Worm (Caenorhabditis elegans) whole organism, young adult: ENCODE data around the gene lido-17.

ENCODE experiments used
- B0035.1 ChIP-seq: sonication (generic microtip); optimal IDR thresholded peaks from 2 replicates; lab custom pipeline; 2016; ENCODE audit warnings: missing genetic modification characterization, mild to moderate bottlenecking, missing compliant biosample characterization, missing genotype, missing genetic modification reagents
- B0261.1 ChIP-seq: sonication (generic microtip); optimal IDR thresholded peaks from 2 replicates; lab custom pipeline; 2016; ENCODE audit warnings: mild to moderate bottlenecking, missing genetic modification characterization, moderate library complexity, missing compliant biosample characterization
- C06A6.2 ChIP-seq: fragments of 200-800 bp; sonication (Bioruptor generic); conservative IDR thresholded peaks from 2 replicates; pipeline ENCODE4 v1.3.6; 2022; ENCODE audit warnings: missing genetic modification characterization, missing compliant biosample characterization
- F22D6.2 ChIP-seq: sonication (generic microtip); optimal IDR thresholded peaks from 2 replicates; lab custom pipeline; 2016; ENCODE audit warnings: mild to moderate bottlenecking, missing genetic modification characterization, missing compliant biosample characterization
- F52B5.7 ChIP-seq: sonication (generic microtip); optimal IDR thresholded peaks from 2 replicates; lab custom pipeline; 2016; ENCODE audit warnings: mild to moderate bottlenecking, missing genetic modification characterization, missing compliant biosample characterization
- F55B11.4 ChIP-seq: sonication (generic microtip); optimal IDR thresholded peaks from 2 replicates; lab custom pipeline; 2016; ENCODE audit warnings: missing compliant biosample characterization, missing genetic modification characterization, borderline replicate concordance; ENCODE audit not compliant: insufficient read depth
- F57C9.4 ChIP-seq: sonication (generic microtip); optimal IDR thresholded peaks from 2 replicates; lab custom pipeline; 2017; ENCODE audit warnings: mild to moderate bottlenecking, missing genetic modification characterization, missing compliant biosample characterization
- K11D2.4 ChIP-seq: fragments of 200-800 bp; sonication (Bioruptor generic); IDR thresholded peaks from 2 replicates; pipeline ENCODE4 v1.3.6; 2022; ENCODE audit warnings: missing genetic modification reagents, missing genetic modification characterization, missing compliant biosample characterization
- K12H6.12 ChIP-seq: fragments of 200-800 bp; sonication (Bioruptor generic); optimal IDR thresholded peaks from 2 replicates; lab custom pipeline; 2018; ENCODE audit warnings: mild to moderate bottlenecking, missing genetic modification characterization, missing compliant biosample characterization
- Y53G8AR.9 ChIP-seq: fragments of 200-800 bp; sonication (Bioruptor generic); conservative IDR thresholded peaks from 2 replicates; pipeline ENCODE4 v1.3.6; 2022; ENCODE audit warnings: missing genetic modification reagents, missing genetic modification characterization, missing compliant biosample characterization
- Y95B8A.8 ChIP-seq: fragments of 200-800 bp; sonication (Bioruptor generic); IDR thresholded peaks from 2 replicates; pipeline ENCODE4 v1.3.6; 2022; ENCODE audit warnings: missing genetic modification reagents, missing genetic modification characterization, missing compliant biosample characterization
- ZK185.1 ChIP-seq: sonication (generic microtip); optimal IDR thresholded peaks from 2 replicates; lab custom pipeline; 2016; ENCODE audit warnings: mild to moderate bottlenecking, missing genetic modification characterization, missing compliant biosample characterization; ENCODE audit not compliant: poor library complexity, severe bottlenecking
- aptf-3 ChIP-seq: fragments of 200-800 bp; sonication (Bioruptor generic); IDR thresholded peaks from 2 replicates; pipeline ENCODE4 v1.3.6; 2022; ENCODE audit warnings: missing genetic modification characterization, missing compliant biosample characterization
- athp-1 ChIP-seq: sonication (generic microtip); optimal IDR thresholded peaks from 2 replicates; lab custom pipeline; 2017; ENCODE audit warnings: mild to moderate bottlenecking, missing genetic modification characterization, missing compliant biosample characterization
- attf-6 ChIP-seq: fragments of 200-800 bp; sonication (Bioruptor generic); IDR thresholded peaks from 2 replicates; pipeline ENCODE4 v1.3.6; 2022; ENCODE audit warnings: missing genetic modification reagents, missing genetic modification characterization, missing compliant biosample characterization
- ceh-91 ChIP-seq: fragments of 200-800 bp; sonication (Bioruptor generic); IDR thresholded peaks from 2 replicates; pipeline ENCODE4 v1.3.6; 2022; ENCODE audit warnings: missing genetic modification reagents, missing genetic modification characterization, missing compliant biosample characterization
- die-1 ChIP-seq: sonication (generic microtip); optimal IDR thresholded peaks from 2 replicates; lab custom pipeline; 2016; ENCODE audit warnings: missing genotype, mild to moderate bottlenecking, missing genetic modification characterization, missing compliant biosample characterization
- ets-4 ChIP-seq: fragments of 200-800 bp; sonication (Bioruptor generic); optimal IDR thresholded peaks from 2 replicates; lab custom pipeline; 2018; ENCODE audit warnings: mild to moderate bottlenecking, missing genetic modification characterization, missing compliant biosample characterization
- hlh-26 ChIP-seq: fragments of 200-800 bp; sonication (Bioruptor generic); conservative IDR thresholded peaks from 2 replicates; pipeline ENCODE4 v1.3.6; 2022; ENCODE audit warnings: missing genetic modification reagents, missing genetic modification characterization, missing compliant biosample characterization
- hrde-1 ChIP-seq: sonication (generic microtip); optimal IDR thresholded peaks from 2 replicates; lab custom pipeline; 2016; ENCODE audit warnings: missing genetic modification characterization, mild to moderate bottlenecking, missing compliant biosample characterization, moderate library complexity, missing genotype, missing genetic modification reagents, borderline replicate concordance
- lag-1 ChIP-seq: fragments of 200-800 bp; sonication (Bioruptor generic); IDR thresholded peaks from 2 replicates; pipeline ENCODE4 v1.3.6; 2022; ENCODE audit warnings: missing genetic modification reagents, missing genetic modification characterization, missing compliant biosample characterization
- lin-35 ChIP-seq, 3 experiments: fragments of 150-350 bp in 2 of 3; sonication (generic microtip) in 1 of 3; optimal IDR thresholded peaks; 2 replicates each; lab custom pipeline; 2014 to 2018; ENCODE audit warnings: missing biosample characterization in 3 of 3, missing genetic modification characterization in 3 of 3, missing genetic modification reagents in 3 of 3
- lin-54 ChIP-seq: fragments of 200-800 bp; sonication (Bioruptor generic); optimal IDR thresholded peaks from 2 replicates; lab custom pipeline; 2018; ENCODE audit warnings: mild to moderate bottlenecking, missing genetic modification characterization, missing compliant biosample characterization
- madf-10 ChIP-seq: sonication (generic microtip); optimal IDR thresholded peaks from 2 replicates; lab custom pipeline; 2016; ENCODE audit warnings: mild to moderate bottlenecking, missing genetic modification characterization, missing compliant biosample characterization
- madf-8 ChIP-seq: fragments of 200-800 bp; sonication (Bioruptor generic); conservative IDR thresholded peaks from 2 replicates; pipeline ENCODE4 v1.3.6; 2022; ENCODE audit warnings: missing genetic modification reagents, missing genetic modification characterization, missing compliant biosample characterization
- mcd-1 ChIP-seq: fragments of 200-800 bp; sonication (Bioruptor generic); IDR thresholded peaks from 2 replicates; pipeline ENCODE4 v1.3.6; 2022; ENCODE audit warnings: missing genetic modification reagents, missing genetic modification characterization, missing compliant biosample characterization
- mxl-1 ChIP-seq: sonication (generic microtip); optimal IDR thresholded peaks from 2 replicates; lab custom pipeline; 2016; ENCODE audit warnings: missing genetic modification characterization, missing compliant biosample characterization
- nfya-1 ChIP-seq: sonication (generic microtip); optimal IDR thresholded peaks from 2 replicates; lab custom pipeline; 2017; ENCODE audit warnings: antibody characterized with exemption, missing compliant biosample characterization, missing genetic modification characterization, borderline replicate concordance; ENCODE audit not compliant: insufficient read depth
- nfyb-1 ChIP-seq: fragments of 200-800 bp; sonication (Bioruptor generic); IDR thresholded peaks from 2 replicates; pipeline ENCODE4 v1.3.6; 2022; ENCODE audit warnings: missing genetic modification reagents, missing genetic modification characterization, missing compliant biosample characterization
- nhr-27 ChIP-seq: fragments of 200-800 bp; sonication (Bioruptor generic); optimal IDR thresholded peaks from 2 replicates; lab custom pipeline; 2018; ENCODE audit warnings: mild to moderate bottlenecking, missing genetic modification characterization, moderate library complexity, missing compliant biosample characterization
- rpc-1 ChIP-seq, 2 experiments: fragments of 150-350 bp in 1 of 2; sonication (generic microtip) in 1 of 2; optimal IDR thresholded peaks; 2 replicates each; lab custom pipeline; 2014 to 2018; ENCODE audit warnings: missing biosample characterization in 1 of 2, missing genetic modification characterization in 1 of 2, missing genetic modification reagents in 1 of 2, missing genotype in 1 of 2
- sdz-38 ChIP-seq: sonication (generic microtip); optimal IDR thresholded peaks from 2 replicates; lab custom pipeline; 2016; ENCODE audit warnings: missing genotype, missing genetic modification characterization, missing compliant biosample characterization
- snpc-4 ChIP-seq, 5 experiments: fragments of 150-350 bp in 1 of 5; sonication (generic microtip) in 4 of 5; optimal IDR thresholded peaks; 2 replicates each; lab custom pipeline; 2014 to 2018; ENCODE audit warnings: missing genetic modification characterization in 5 of 5, missing biosample characterization in 3 of 5, antibody characterized with exemption in 2 of 5, mild to moderate bottlenecking in 2 of 5, missing compliant biosample characterization in 2 of 5, missing genotype in 2 of 5, moderate library complexity in 2 of 5, missing genetic modification reagents in 1 of 5
- somi-1 ChIP-seq: fragments of 200-800 bp; sonication (Bioruptor generic); optimal IDR thresholded peaks from 2 replicates; lab custom pipeline; 2018; ENCODE audit warnings: mild to moderate bottlenecking, missing genetic modification characterization, missing compliant biosample characterization
- tbx-9 ChIP-seq: sonication (generic microtip); optimal IDR thresholded peaks from 2 replicates; lab custom pipeline; 2016; ENCODE audit warnings: borderline replicate concordance, missing genetic modification characterization, inconsistent platforms, missing compliant biosample characterization
- tlf-1 ChIP-seq: fragments of 200-800 bp; sonication (Bioruptor generic); optimal IDR thresholded peaks from 2 replicates; lab custom pipeline; 2018; ENCODE audit warnings: mild to moderate bottlenecking, missing genetic modification characterization, missing compliant biosample characterization
- unc-62 ChIP-seq: fragments of 150-350 bp; optimal IDR thresholded peaks from 2 replicates; lab custom pipeline; 2014; ENCODE audit warnings: missing biosample characterization, missing genetic modification reagents, missing genetic modification characterization
- xnd-1 ChIP-seq: sonication (generic microtip); optimal IDR thresholded peaks from 2 replicates; lab custom pipeline; 2016; ENCODE audit warnings: missing genotype, missing genetic modification reagents, missing genetic modification characterization, missing compliant biosample characterization
- zfh-2 ChIP-seq: fragments of 200-800 bp; sonication (Bioruptor generic); conservative IDR thresholded peaks from 2 replicates; pipeline ENCODE4 v1.3.6; 2022; ENCODE audit warnings: missing genetic modification reagents, missing genetic modification characterization, missing compliant biosample characterization

Gene lido-17

ce11 chrII:9392724-9393123, at the start of gene lido-17:
Gene lido-17, minus strand, starts transcription at chrII:9392824.
- TF ChIP-seq zfh-2 (GFP tag; lab: Robert Waterston, UW) (no peak), B0261.1 (tag; lab: Kevin White, UChicago) (no peak), unc-62 (GFP tag; lab: Kevin White, UChicago) (no peak), hrde-1 (tag; lab: Kevin White, UChicago) (no peak), nhr-27 (tag; lab: Kevin White, UChicago) (no peak), lin-54 (GFP tag; lab: Kevin White, UChicago) (no peak), xnd-1 (tag; lab: Kevin White, UChicago) (no peak), hlh-26 (GFP tag; lab: Robert Waterston, UW) (no peak), F52B5.7 (tag; lab: Kevin White, UChicago) (no peak), tlf-1 (no peak), K12H6.12 (tag; lab: Kevin White, UChicago) (no peak), athp-1 (tag; lab: Kevin White, UChicago) (no peak), F57C9.4 (tag; lab: Kevin White, UChicago) (no peak), die-1 (tag; lab: Kevin White, UChicago) (no peak), mxl-1 (no peak), madf-8 (GFP tag; lab: Robert Waterston, UW) (no peak), attf-6 (GFP tag; lab: Robert Waterston, UW) (no peak), sdz-38 (tag; lab: Kevin White, UChicago) (no peak), ets-4 (GFP tag; lab: Kevin White, UChicago) (no peak), lag-1 (GFP tag; lab: Robert Waterston, UW) (no peak)

ce11 chrII:9441838-9442237, 49.2 kb upstream of the lido-17 start, which contains the start of gene chil-16:
Gene chil-16, minus strand, starts transcription at chrII:9441938.
- TF ChIP-seq somi-1 (GFP tag; lab: Kevin White, UChicago) (no peak), ceh-91 (GFP tag; lab: Robert Waterston, UW) (no peak), lin-35 (GFP tag; optimal IDR thresholded peaks at IDR 0.05; lab: Kevin White, UChicago) (no peak), B0035.1 (tag; lab: Kevin White, UChicago) (no peak), Y95B8A.8 (GFP tag; lab: Robert Waterston, UW) (no peak), aptf-3 (GFP tag; lab: Robert Waterston, UW) (no peak), rpc-1 (optimal IDR thresholded peaks at IDR 0.05; lab: Kevin White, UChicago) (no peak), rpc-1 (tag; optimal IDR thresholded peaks at IDR 0.05; lab: Kevin White, UChicago) (no peak), athp-1 (tag; lab: Kevin White, UChicago) (no peak), Y53G8AR.9 (GFP tag; lab: Robert Waterston, UW) (no peak), F55B11.4 (tag; lab: Kevin White, UChicago) (no peak), ZK185.1 (tag; lab: Kevin White, UChicago) (no peak)

- TF ChIP-seq K11D2.4 (GFP tag; lab: Robert Waterston, UW) (no peak), madf-10 (tag; lab: Kevin White, UChicago) (no peak), F22D6.2 (tag; lab: Kevin White, UChicago) (no peak), mcd-1 (no peak), sdz-38 (tag; lab: Kevin White, UChicago) (no peak), hrde-1 (tag; lab: Kevin White, UChicago) (no peak), nfyb-1 (no peak), hlh-26 (GFP tag; lab: Robert Waterston, UW) (no peak), snpc-4 (GFP tag; optimal IDR thresholded peaks at IDR 0.05; lab: Kevin White, UChicago) (no peak), snpc-4 (tag; optimal IDR thresholded peaks at IDR 0.05; lab: Kevin White, UChicago) (no peak), tbx-9 (no peak), nfya-1 (no peak), lin-35 (GFP tag; optimal IDR thresholded peaks at IDR 0.05; lab: Kevin White, UChicago) (no peak), C06A6.2 (no peak)
Measured at ce11 chrII:9440060-9440459, 47.4 kb upstream of the lido-17 start, which contains the start of gene chil-17. Gene chil-17, minus strand, starts transcription at chrII:9440160.
